Fruit fly (Drosophila melanogaster) whole organism, embryonic: ENCODE measurements around the gene Lamtor5.

ENCODE experiments used
- Aef1 ChIP-seq: fragments of 200-800 bp; sonication (Bioruptor generic); IDR thresholded peaks from 3 replicates; pipeline ENCODE4 v1.3.6; 2022; ENCODE audit warnings: missing biosample characterization, missing genetic modification characterization
- Atf3 ChIP-seq: fragments of 200-800 bp; sonication (Bioruptor generic); optimal IDR thresholded peaks from 3 replicates; lab custom pipeline; 2016; ENCODE audit warnings: missing biosample characterization, missing genetic modification characterization
- Atf6 ChIP-seq: fragments of 200-800 bp; sonication (Bioruptor generic); IDR thresholded peaks from 2 replicates; pipeline ENCODE4 v1.3.6; 2022; ENCODE audit warnings: missing biosample characterization, missing genetic modification characterization
- CG10543 ChIP-seq: fragments of 200-800 bp; sonication (Bioruptor generic); optimal IDR thresholded peaks from 3 replicates; lab custom pipeline; 2017; ENCODE audit warnings: missing biosample characterization, mild to moderate bottlenecking, missing genetic modification characterization, moderate library complexity
- CG11504 ChIP-seq: fragments of 200-800 bp; sonication (Bioruptor generic); optimal IDR thresholded peaks from 3 replicates; lab custom pipeline; 2019; ENCODE audit warnings: missing biosample characterization, mild to moderate bottlenecking, missing genetic modification characterization, moderate library complexity
- CG11696 ChIP-seq: fragments of 200-800 bp; sonication (Bioruptor generic); IDR thresholded peaks from 2 replicates; pipeline ENCODE4 v1.3.6; 2022; ENCODE audit warnings: missing biosample characterization, missing genetic modification characterization
- CG12942 ChIP-seq: fragments of 200-800 bp; sonication (Bioruptor generic); optimal IDR thresholded peaks from 3 replicates; lab custom pipeline; 2016; ENCODE audit warnings: missing biosample characterization, missing genetic modification characterization
- CG13775 ChIP-seq: fragments of 200-800 bp; sonication (Bioruptor generic); optimal IDR thresholded peaks from 3 replicates; lab custom pipeline; 2017; ENCODE audit warnings: missing biosample characterization, mild to moderate bottlenecking, missing genetic modification characterization
- CG15269 ChIP-seq: fragments of 200-800 bp; sonication (Bioruptor generic); optimal IDR thresholded peaks from 2 replicates; lab custom pipeline; 2018; ENCODE audit warnings: missing biosample characterization, mild to moderate bottlenecking, missing genetic modification characterization, moderate library complexity
- CG15601 ChIP-seq: fragments of 200-800 bp; sonication (Bioruptor generic); optimal IDR thresholded peaks from 3 replicates; lab custom pipeline; 2019; ENCODE audit warnings: missing biosample characterization, mild to moderate bottlenecking, missing genetic modification characterization, moderate library complexity
- CG15696 ChIP-seq: fragments of 200-800 bp; sonication (Bioruptor generic); optimal IDR thresholded peaks from 2 replicates; lab custom pipeline; 2019; ENCODE audit warnings: missing biosample characterization, mild to moderate bottlenecking, missing genetic modification characterization, moderate library complexity
- CG17361 ChIP-seq: fragments of 200-800 bp; sonication (Bioruptor generic); IDR thresholded peaks from 3 replicates; pipeline ENCODE4 v1.3.6; 2022; ENCODE audit warnings: missing biosample characterization, missing genetic modification characterization
- CG17568 ChIP-seq: fragments of 200-800 bp; sonication (Bioruptor generic); optimal IDR thresholded peaks from 2 replicates; lab custom pipeline; 2018; ENCODE audit warnings: missing biosample characterization, mild to moderate bottlenecking, missing genetic modification characterization, moderate library complexity
- CG17912 ChIP-seq: fragments of 200-800 bp; sonication (Bioruptor generic); optimal IDR thresholded peaks from 2 replicates; lab custom pipeline; 2018; ENCODE audit warnings: missing biosample characterization, mild to moderate bottlenecking, missing genetic modification characterization
- CG18262 ChIP-seq: fragments of 200-800 bp; optimal IDR thresholded peaks from 3 replicates; lab custom pipeline; 2019; ENCODE audit warnings: missing biosample characterization, mild to moderate bottlenecking, missing genetic modification characterization, moderate library complexity
- CG18599 ChIP-seq: fragments of 200-800 bp; sonication (Bioruptor generic); optimal IDR thresholded peaks from 3 replicates; lab custom pipeline; 2017; ENCODE audit warnings: missing biosample characterization, missing genetic modification characterization, mild to moderate bottlenecking, moderate library complexity, missing genetic modification reagents
- CG31224 ChIP-seq: fragments of 200-800 bp; sonication (Bioruptor generic); IDR thresholded peaks from 2 replicates; pipeline ENCODE4 v1.3.6; 2022; ENCODE audit warnings: missing biosample characterization, missing genetic modification characterization
- CG3407 ChIP-seq: fragments of 200-800 bp; sonication (Bioruptor generic); optimal IDR thresholded peaks from 2 replicates; lab custom pipeline; 2018; ENCODE audit warnings: missing biosample characterization, mild to moderate bottlenecking, missing genetic modification characterization
- CG4282 ChIP-seq: fragments of 200-800 bp; sonication (Bioruptor generic); optimal IDR thresholded peaks from 2 replicates; lab custom pipeline; 2016; ENCODE audit warnings: missing biosample characterization, missing genetic modification characterization
- CG7963 ChIP-seq: fragments of 200-800 bp; sonication (Bioruptor generic); IDR thresholded peaks from 3 replicates; pipeline ENCODE4 v1.3.6; 2022; ENCODE audit warnings: missing biosample characterization, missing genetic modification characterization; ENCODE audit not compliant: partially characterized antibody
- CG8388 ChIP-seq: fragments of 200-800 bp; sonication (Bioruptor generic); optimal IDR thresholded peaks from 2 replicates; lab custom pipeline; 2019; ENCODE audit warnings: missing biosample characterization, mild to moderate bottlenecking, missing genetic modification characterization, moderate library complexity
- CG9215 ChIP-seq: fragments of 200-800 bp; sonication (Bioruptor generic); IDR thresholded peaks from 2 replicates; pipeline ENCODE4 v1.3.6; 2022; ENCODE audit warnings: missing biosample characterization, missing genetic modification characterization
- CG9437 ChIP-seq: fragments of 200-800 bp; sonication (Bioruptor generic); optimal IDR thresholded peaks from 2 replicates; lab custom pipeline; 2018; ENCODE audit warnings: missing biosample characterization, mild to moderate bottlenecking, missing genetic modification characterization
- CG9727 ChIP-seq: fragments of 200-800 bp; sonication (Bioruptor generic); optimal IDR thresholded peaks from 3 replicates; lab custom pipeline; 2017; ENCODE audit warnings: missing biosample characterization, mild to moderate bottlenecking, missing genetic modification characterization
- CG9817 ChIP-seq: fragments of 200-800 bp; sonication (Bioruptor generic); optimal IDR thresholded peaks from 2 replicates; lab custom pipeline; 2018; ENCODE audit warnings: missing biosample characterization, mild to moderate bottlenecking, missing genetic modification characterization, moderate library complexity
- CG9876 ChIP-seq: fragments of 200-800 bp; sonication (Bioruptor generic); optimal IDR thresholded peaks from 2 replicates; lab custom pipeline; 2016; ENCODE audit warnings: missing biosample characterization, missing genetic modification characterization
- Dip3 ChIP-seq: fragments of 200-800 bp; sonication (Bioruptor generic); optimal IDR thresholded peaks from 3 replicates; lab custom pipeline; 2016; ENCODE audit warnings: missing biosample characterization, missing genetic modification characterization
- Hr51 ChIP-seq, 2 experiments: fragments of 200-800 bp; sonication (Bioruptor generic); optimal IDR thresholded peaks; 2 replicates in 1 of 2; 3 replicates in 1 of 2; lab custom pipeline; 2016 to 2018; ENCODE audit warnings: missing biosample characterization in 2 of 2, missing genetic modification characterization in 2 of 2, mild to moderate bottlenecking in 1 of 2, moderate library complexity in 1 of 2
- Max ChIP-seq: fragments of 200-800 bp; sonication (Bioruptor generic); optimal IDR thresholded peaks from 2 replicates; lab custom pipeline; 2016; ENCODE audit warnings: missing biosample characterization, mild to moderate bottlenecking, missing genetic modification characterization
- Mrtf ChIP-seq: fragments of 200-800 bp; sonication (Bioruptor generic); IDR thresholded peaks from 3 replicates; pipeline ENCODE4 v1.3.6; 2022; ENCODE audit warnings: missing biosample characterization, missing genetic modification characterization
- PHDP ChIP-seq: fragments of 200-800 bp; sonication (Bioruptor generic); optimal IDR thresholded peaks from 3 replicates; lab custom pipeline; 2018; ENCODE audit warnings: missing biosample characterization, mild to moderate bottlenecking, missing genetic modification characterization, moderate library complexity
- btn ChIP-seq: fragments of 200-800 bp; sonication (Bioruptor generic); optimal IDR thresholded peaks from 2 replicates; lab custom pipeline; 2016; ENCODE audit warnings: missing biosample characterization, missing genetic modification characterization
- caup ChIP-seq: fragments of 200-800 bp; sonication (Bioruptor generic); optimal IDR thresholded peaks from 3 replicates; lab custom pipeline; 2017; ENCODE audit warnings: missing biosample characterization, mild to moderate bottlenecking, missing genetic modification characterization, moderate library complexity; ENCODE audit not compliant: severe bottlenecking
- cwo ChIP-seq: fragments of 200-800 bp; sonication (Bioruptor generic); optimal IDR thresholded peaks from 3 replicates; lab custom pipeline; 2017; ENCODE audit warnings: missing biosample characterization, missing genetic modification characterization, mild to moderate bottlenecking, moderate library complexity, missing genetic modification reagents
- eve ChIP-seq, 2 experiments: fragments of >200 bp; optimal IDR thresholded peaks; 2 replicates each; lab custom pipeline; 2017; ENCODE audit warnings: missing biosample characterization in 2 of 2, missing genetic modification characterization in 2 of 2
- grau ChIP-seq: fragments of 200-800 bp; optimal IDR thresholded peaks from 3 replicates; lab custom pipeline; 2019; ENCODE audit warnings: missing biosample characterization, mild to moderate bottlenecking, missing genetic modification characterization, moderate library complexity
- h ChIP-seq: fragments of >200 bp; optimal IDR thresholded peaks from 2 replicates; lab custom pipeline; 2017
- ind ChIP-seq: fragments of 200-800 bp; sonication (Bioruptor generic); optimal IDR thresholded peaks from 3 replicates; lab custom pipeline; 2016; ENCODE audit warnings: missing biosample characterization, missing genetic modification characterization
- lov ChIP-seq, 2 experiments: fragments of 200-800 bp in 1 of 2; fragments of >200 bp in 1 of 2; sonication (Bioruptor generic) in 1 of 2; IDR thresholded peaks in 1 of 2; optimal IDR thresholded peaks in 1 of 2; 2 replicates in 1 of 2; 3 replicates in 1 of 2; pipeline versions ENCODE4 v1.3.6 to Lab custom; 2017 to 2022; ENCODE audit warnings: missing biosample characterization in 1 of 2, missing genetic modification characterization in 1 of 2
- pan ChIP-seq, 4 experiments: fragments of >200 bp in 3 of 4; fragments of 200-800 bp in 1 of 4; sonication (Bioruptor generic) in 1 of 4; optimal IDR thresholded peaks in 3 of 4; IDR thresholded peaks in 1 of 4; 2 replicates each; pipeline versions ENCODE4 v1.3.6 to Lab custom; 2017 to 2022; ENCODE audit warnings: missing biosample characterization in 2 of 4, missing genetic modification characterization in 2 of 4, mixed read lengths in 1 of 4
- pnt ChIP-seq: fragments of 200-800 bp; sonication (Bioruptor generic); optimal IDR thresholded peaks from 3 replicates; lab custom pipeline; 2016; ENCODE audit warnings: missing biosample characterization, missing genetic modification characterization
- pzg ChIP-seq: fragments of 200-800 bp; sonication (Bioruptor generic); optimal IDR thresholded peaks from 3 replicates; lab custom pipeline; 2018; ENCODE audit warnings: missing biosample characterization, mild to moderate bottlenecking, missing genetic modification characterization, moderate library complexity
- sima ChIP-seq: fragments of 200-800 bp; sonication (Bioruptor generic); optimal IDR thresholded peaks from 2 replicates; lab custom pipeline; 2016; ENCODE audit warnings: missing biosample characterization, missing genetic modification characterization
- stc ChIP-seq: fragments of 200-800 bp; sonication (Bioruptor generic); IDR thresholded peaks from 2 replicates; pipeline ENCODE4 v1.3.6; 2022; ENCODE audit warnings: missing biosample characterization, missing genetic modification characterization
- sug ChIP-seq: fragments of 200-800 bp; optimal IDR thresholded peaks from 2 replicates; lab custom pipeline; 2019; ENCODE audit warnings: missing biosample characterization, mild to moderate bottlenecking, missing genetic modification characterization, moderate library complexity
- tap ChIP-seq: fragments of 200-800 bp; optimal IDR thresholded peaks from 3 replicates; lab custom pipeline; 2019; ENCODE audit warnings: missing biosample characterization, mild to moderate bottlenecking, missing genetic modification characterization, moderate library complexity
- tin ChIP-seq: fragments of 200-800 bp; sonication (Bioruptor generic); optimal IDR thresholded peaks from 3 replicates; lab custom pipeline; 2016; ENCODE audit warnings: missing biosample characterization, missing genetic modification characterization
- zfh2 ChIP-seq: fragments of 200-800 bp; sonication (Bioruptor generic); optimal IDR thresholded peaks from 2 replicates; lab custom pipeline; 2016; ENCODE audit warnings: missing biosample characterization, missing genetic modification characterization

Gene Lamtor5

DNA sequence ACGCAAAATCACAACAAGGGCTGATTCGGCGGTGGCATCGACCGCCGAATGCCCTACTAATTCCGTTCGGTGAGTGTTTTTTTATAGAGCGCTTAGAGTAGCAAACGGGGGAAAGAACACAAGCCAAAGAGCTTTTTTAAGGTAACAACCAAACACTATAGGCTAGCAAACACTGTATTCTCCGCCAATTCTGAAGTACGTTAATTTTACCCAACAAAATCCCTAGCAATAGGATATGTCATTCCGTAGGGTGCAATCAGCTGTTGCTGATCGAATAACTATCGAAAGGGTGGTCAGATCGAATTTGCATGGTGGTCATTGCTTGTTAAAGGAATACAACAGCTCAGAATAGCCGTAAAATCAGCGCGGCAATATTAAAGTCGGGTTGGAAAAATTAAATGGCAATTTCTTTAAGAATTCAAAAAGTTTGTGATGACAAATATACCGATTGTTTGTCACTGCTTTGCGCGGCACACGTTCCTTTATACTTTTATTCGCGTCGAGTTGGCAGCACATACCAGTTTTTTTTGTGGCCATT lies 49.0 kb upstream of the Lamtor5 start, which contains the start of gene mip130 (continued):
- peak; percentile 40 for TF ChIP-seq CG15696 (tag; lab: Kevin White, UChicago)
- peak; percentile 27 for TF ChIP-seq CG8388 (GFP tag; lab: Kevin White, UChicago)
- TF ChIP-seq pan (optimal IDR thresholded peaks at IDR 0.05; lab: Kevin White, UChicago), result no peak
- peak in 1 of 2 experiments; percentile 60 for TF ChIP-seq pan (GFP tag; optimal IDR thresholded peaks at IDR 0.05 in 1 of 2, IDR thresholded peaks at IDR 0.05 in 1 of 2)
- TF ChIP-seq caup (GFP tag; lab: Kevin White, UChicago), result peak; percentile 36
- no peak for TF ChIP-seq stc (GFP tag; lab: Robert Waterston, UW)
- TF ChIP-seq pzg (GFP tag; lab: Kevin White, UChicago), result peak; percentile 51
- peak; percentile 28 for TF ChIP-seq cwo (GFP tag; lab: Kevin White, UChicago)
- peak; percentile 55 for TF ChIP-seq CG18262 (tag; lab: Kevin White, UChicago)
- TF ChIP-seq CG9876 (GFP tag; lab: Kevin White, UChicago), result no peak
- peak; percentile 9 for TF ChIP-seq CG9437 (GFP tag; lab: Kevin White, UChicago)
- TF ChIP-seq sima (GFP tag; lab: Kevin White, UChicago), result no peak
- no peak for TF ChIP-seq CG4282 (GFP tag; lab: Kevin White, UChicago)
- TF ChIP-seq zfh2 (GFP tag; lab: Kevin White, UChicago), result peak; percentile 21
- TF ChIP-seq CG17568 (GFP tag; lab: Kevin White, UChicago), result no peak
- TF ChIP-seq CG9817 (tag; lab: Kevin White, UChicago), result peak; percentile 45
- no peak for TF ChIP-seq eve (GFP tag; optimal IDR thresholded peaks at IDR 0.05; lab: Kevin White, UChicago)
- TF ChIP-seq Dip3 (GFP tag; lab: Kevin White, UChicago), result peak; percentile 66
- no peak for TF ChIP-seq CG15601
- 0 out of 3 replicates have a peak, but pooled peaks have one; percentile 12 for TF ChIP-seq CG7963 (GFP tag; lab: Robert Waterston, UW)
- no peak; the same call in 1 of the 3 replicates for TF ChIP-seq CG17361 (GFP tag; lab: Robert Waterston, UW)
- no peak for TF ChIP-seq CG11696 (GFP tag; lab: Robert Waterston, UW)
- peak; percentile 58 for TF ChIP-seq CG15269 (tag; lab: Kevin White, UChicago)
- no peak for TF ChIP-seq lov (optimal IDR thresholded peaks at IDR 0.05; lab: Kevin White, UChicago)
- TF ChIP-seq lov (GFP tag; IDR thresholded peaks at IDR 0.05; lab: Robert Waterston, UW), result no peak
- TF ChIP-seq tin (GFP tag; lab: Kevin White, UChicago), result no peak
- TF ChIP-seq CG3407 (GFP tag; lab: Kevin White, UChicago), result no peak
- TF ChIP-seq CG31224 (GFP tag; lab: Robert Waterston, UW), result no peak
- TF ChIP-seq CG12942 (GFP tag; lab: Kevin White, UChicago), result no peak
- TF ChIP-seq CG9727 (GFP tag; lab: Kevin White, UChicago), result peak; percentile 52
- TF ChIP-seq Atf6, result peak; percentile 66
- TF ChIP-seq Atf3, result no peak
- TF ChIP-seq btn (GFP tag; lab: Kevin White, UChicago), result peak; percentile 17
- TF ChIP-seq ind, result peak; percentile 57
- no peak for TF ChIP-seq Mrtf (GFP tag; lab: Robert Waterston, UW)
- TF ChIP-seq CG9215 (GFP tag; lab: Robert Waterston, UW), result 0 out of 2 replicates have a peak, but pooled peaks have one; percentile 32
- TF ChIP-seq grau (tag; lab: Kevin White, UChicago), result peak; percentile 57
- no peak for TF ChIP-seq h (lab: Kevin White, UChicago)
- peak in 1 of 2 experiments; percentile 51 for TF ChIP-seq Hr51 (GFP tag; optimal IDR thresholded peaks at IDR 0.05; lab: Kevin White, UChicago)
- peak; percentile 60 for TF ChIP-seq CG10543
- TF ChIP-seq CG13775 (GFP tag; lab: Kevin White, UChicago), result peak; percentile 31
- peak; percentile 52; the same call in 2 of the 3 replicates for TF ChIP-seq Aef1 (GFP tag; lab: Robert Waterston, UW)
- TF ChIP-seq PHDP (tag; lab: Kevin White, UChicago), result peak; percentile 41
- no peak for TF ChIP-seq CG11504 (tag; lab: Kevin White, UChicago)
- TF ChIP-seq sug (tag; lab: Kevin White, UChicago), result peak; percentile 49
- TF ChIP-seq CG17912, result no peak
- no peak for TF ChIP-seq tap
- peak; percentile 54 for TF ChIP-seq CG18599 (GFP tag; lab: Kevin White, UChicago)
- peak; percentile 46 for TF ChIP-seq Max (GFP tag; lab: Kevin White, UChicago)
- peak; percentile 46 for TF ChIP-seq pnt (GFP tag; lab: Kevin White, UChicago)
